Fruit fly (Drosophila melanogaster) ovary, adult (tissue): ENCODE results near the gene CG45081.

Experiments
- CG17801 ChIP-seq: fragments of 200-800 bp; optimal IDR thresholded peaks from 2 replicates; lab custom pipeline; 2019; ENCODE audit warnings: missing biosample characterization, mild to moderate bottlenecking, missing genetic modification characterization, moderate library complexity; ENCODE audit not compliant: partially characterized antibody

The CG45081 gene

DNA sequence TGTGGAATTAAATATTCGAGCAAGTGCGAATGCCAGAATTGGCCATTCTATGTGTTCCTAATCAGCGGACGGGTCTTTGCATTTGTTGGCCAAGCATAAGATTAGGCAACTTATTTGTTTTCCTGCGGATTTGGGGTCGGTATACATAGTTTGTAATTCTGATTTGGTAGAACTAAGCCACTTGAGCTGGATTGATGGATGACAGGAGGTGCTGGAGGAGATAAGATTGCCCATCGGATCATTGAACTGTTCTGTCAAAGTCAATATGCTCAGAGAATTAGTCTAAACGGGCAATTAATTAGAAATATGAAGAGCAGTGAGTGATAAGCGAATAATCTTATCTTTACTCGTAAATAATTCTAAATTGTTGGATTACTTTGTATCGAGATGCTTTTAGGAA lies 23.6 kb downstream of the CG45081 start:
- no peak for TF ChIP-seq CG17801

DNA sequence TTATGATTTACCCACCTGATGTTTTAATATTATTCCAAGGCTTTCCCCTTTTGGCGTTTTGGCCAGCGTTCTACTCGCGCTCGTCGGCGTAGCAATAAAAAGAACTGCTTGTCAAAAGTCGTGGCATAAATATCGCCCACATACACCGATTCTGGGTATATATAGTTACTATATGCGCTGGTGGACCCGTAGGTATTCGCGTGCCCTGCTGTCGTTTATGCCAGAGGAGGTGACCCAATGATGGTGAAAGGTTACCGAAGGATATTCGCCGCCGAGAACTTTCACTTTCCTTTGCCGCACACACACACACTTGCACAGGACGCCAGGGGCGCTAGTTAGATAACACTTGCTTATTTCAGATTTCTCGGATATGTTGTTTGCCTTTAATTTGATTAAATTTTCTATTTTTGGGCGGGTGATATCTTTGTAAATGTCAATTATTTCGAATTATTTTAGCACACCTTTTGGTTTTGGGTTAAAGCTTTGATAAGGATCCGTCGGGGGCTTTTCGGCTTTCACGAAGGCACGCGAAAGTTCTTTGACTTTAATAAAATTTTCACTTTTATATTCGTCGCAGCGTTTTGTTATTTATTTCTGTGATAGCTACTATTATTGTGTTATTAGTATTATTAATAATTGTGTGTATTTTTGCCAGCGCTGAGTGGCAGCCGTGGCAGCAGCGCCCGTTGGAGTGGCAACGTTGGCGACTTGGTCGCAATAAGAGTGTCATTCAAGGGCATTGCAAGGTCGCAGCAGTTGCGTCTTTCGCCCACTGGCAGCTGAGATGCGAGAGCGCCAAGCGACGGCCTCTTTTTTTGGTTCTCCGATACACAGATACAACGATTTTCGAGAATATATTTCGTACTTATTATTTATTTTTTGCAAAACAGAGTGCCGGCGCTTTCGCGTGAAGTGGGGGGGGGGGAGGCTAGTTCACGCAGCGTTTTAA lies 25.9 kb downstream of the CG45081 start:
- no peak for TF ChIP-seq CG17801

- TF ChIP-seq CG17801: peak; percentile 50
These were observed 26.7 kb downstream of the CG45081 start, which contains the start of gene Gbs-76A for dm6 chr3L:19292440-19293175. Gbs-76A (minus strand) TSS chr3L:19292766.

- TF ChIP-seq CG17801: no peak
These were observed 27.4 kb downstream of the CG45081 start for dm6 chr3L:19293178-19293741.

- TF ChIP-seq CG17801: no peak
These were observed 28.4 kb downstream of the CG45081 start, which contains the start of gene fal for dm6 chr3L:19294235-19294612. fal (plus strand) TSS chr3L:19294564.

dm6 chr3L:19294613-19295299 lies 28.9 kb downstream of the CG45081 start:
- TF ChIP-seq CG17801: peak; percentile 58

- TF ChIP-seq CG17801: no peak
These were observed 49.0 kb downstream of the CG45081 start for dm6 chr3L:19314877-19315276.
